Worm (Caenorhabditis elegans) whole organism, L4 larva: ENCODE measurements around the gene W03C9.1.

Experiments used
- D1046.2 ChIP-seq: fragments of 200-800 bp; sonication (Bioruptor generic); IDR thresholded peaks from 2 replicates; pipeline ENCODE4 v1.3.6; 2022; ENCODE audit warnings: missing genetic modification characterization, missing compliant biosample characterization
- F10B5.3 ChIP-seq: sonication (generic microtip); optimal IDR thresholded peaks from 2 replicates; lab custom pipeline; 2016; ENCODE audit warnings: mild to moderate bottlenecking, missing genetic modification characterization, missing compliant biosample characterization
- F44E2.7 ChIP-seq: fragments of 200-800 bp; sonication (Bioruptor generic); IDR thresholded peaks from 2 replicates; pipeline ENCODE4 v2.1.2; 2022; ENCODE audit warnings: missing genetic modification characterization, missing compliant biosample characterization
- F49E8.2 ChIP-seq: sonication (generic microtip); optimal IDR thresholded peaks from 2 replicates; lab custom pipeline; 2016; ENCODE audit warnings: missing compliant biosample characterization, mild to moderate bottlenecking, missing genetic modification characterization, borderline replicate concordance
- R02D3.7 ChIP-seq: fragments of 150-350 bp; sonication (generic microtip); optimal IDR thresholded peaks from 3 replicates; lab custom pipeline; 2014; ENCODE audit warnings: missing biosample characterization, missing genetic modification characterization
- Y48G9A.11 ChIP-seq: fragments of 200-800 bp; sonication (Bioruptor generic); IDR thresholded peaks from 2 replicates; pipeline ENCODE4 v1.3.6; 2022; ENCODE audit warnings: missing genetic modification reagents, missing genetic modification characterization, missing compliant biosample characterization
- ZK546.5 ChIP-seq, 2 experiments: sonication (generic microtip); optimal IDR thresholded peaks; 2 replicates each; lab custom pipeline; 2017; ENCODE audit warnings: missing biosample characterization in 2 of 2, missing genetic modification characterization in 2 of 2
- aha-1 ChIP-seq: fragments of 150-350 bp; peaks from one replicate; lab custom pipeline; 2014; ENCODE audit warnings: missing biosample characterization, missing genetic modification characterization
- ama-1 ChIP-seq: fragments of 150-350 bp; optimal IDR thresholded peaks from 2 replicates; lab custom pipeline; 2014; ENCODE audit warnings: inconsistent platforms, mixed read lengths
- arid-1 ChIP-seq: fragments of 200-800 bp; sonication (Bioruptor generic); conservative IDR thresholded peaks from 2 replicates; pipeline ENCODE4 v1.3.6; 2022; ENCODE audit warnings: missing genetic modification reagents, missing genetic modification characterization, missing compliant biosample characterization
- ceh-20 ChIP-seq: fragments of 200-800 bp; sonication (Bioruptor generic); IDR thresholded peaks from 2 replicates; pipeline ENCODE4 v1.3.6; 2022; ENCODE audit warnings: missing genetic modification reagents, missing genetic modification characterization, missing compliant biosample characterization
- ceh-28 ChIP-seq: fragments of 150-350 bp; optimal IDR thresholded peaks from 2 replicates; lab custom pipeline; 2014; ENCODE audit warnings: missing biosample characterization, missing genetic modification reagents, missing genetic modification characterization
- ceh-44 ChIP-seq: fragments of 200-800 bp; sonication (Bioruptor generic); IDR thresholded peaks from 2 replicates; pipeline ENCODE4 v1.3.6; 2022; ENCODE audit warnings: missing genetic modification reagents, missing genetic modification characterization, missing compliant biosample characterization
- ceh-82 ChIP-seq: sonication (generic microtip); optimal IDR thresholded peaks from 2 replicates; lab custom pipeline; 2017; ENCODE audit warnings: missing biosample characterization, missing genetic modification characterization
- ces-1 ChIP-seq: fragments of 150-350 bp; sonication (generic microtip); optimal IDR thresholded peaks from 4 replicates; lab custom pipeline; 2014; ENCODE audit warnings: missing biosample characterization, missing genetic modification reagents, missing genetic modification characterization
- cey-2 ChIP-seq: sonication (generic microtip); optimal IDR thresholded peaks from 3 replicates; lab custom pipeline; 2017; ENCODE audit warnings: missing genetic modification characterization, mild to moderate bottlenecking, missing compliant biosample characterization, antibody characterized with exemption, borderline replicate concordance; ENCODE audit not compliant: insufficient read depth
- daf-16 ChIP-seq, 3 experiments: sonication (generic microtip); optimal IDR thresholded peaks; 2 replicates each; lab custom pipeline; 2016 to 2017; ENCODE audit warnings: missing genetic modification characterization in 3 of 3, missing genetic modification reagents in 3 of 3, mild to moderate bottlenecking in 2 of 3, missing compliant biosample characterization in 2 of 3, missing biosample characterization in 1 of 3, moderate library complexity in 1 of 3
- dmd-8 ChIP-seq: fragments of 200-800 bp; sonication (Bioruptor generic); IDR thresholded peaks from 2 replicates; pipeline ENCODE4 v1.3.6; 2022; ENCODE audit warnings: missing genetic modification characterization, missing compliant biosample characterization
- egl-27 ChIP-seq: sonication (generic microtip); optimal IDR thresholded peaks from 3 replicates; lab custom pipeline; 2017; ENCODE audit warnings: missing biosample characterization, missing genetic modification reagents, missing genetic modification characterization
- egl-43 ChIP-seq: fragments of 200-800 bp; sonication (Bioruptor generic); IDR thresholded peaks from 2 replicates; pipeline ENCODE4 v1.3.6; 2022; ENCODE audit warnings: missing genetic modification reagents, missing genetic modification characterization, missing compliant biosample characterization
- gei-8 ChIP-seq: fragments of 200-800 bp; sonication (Bioruptor generic); optimal IDR thresholded peaks from 2 replicates; lab custom pipeline; 2018; ENCODE audit warnings: mild to moderate bottlenecking, missing genetic modification characterization, missing compliant biosample characterization
- hlh-11 ChIP-seq: fragments of 200-800 bp; sonication (Bioruptor generic); optimal IDR thresholded peaks from 2 replicates; lab custom pipeline; 2018; ENCODE audit warnings: mild to moderate bottlenecking, missing genetic modification characterization, missing compliant biosample characterization
- hmg-1.1 ChIP-seq: fragments of 200-800 bp; sonication (Bioruptor generic); IDR thresholded peaks from 2 replicates; pipeline ENCODE4 v1.3.6; 2022; ENCODE audit warnings: missing genetic modification reagents, missing genetic modification characterization, missing compliant biosample characterization
- lim-7 ChIP-seq: fragments of 200-800 bp; sonication (Bioruptor generic); IDR thresholded peaks from 2 replicates; pipeline ENCODE4 v1.3.6; 2022; ENCODE audit warnings: missing genetic modification characterization, missing compliant biosample characterization
- lin-13 ChIP-seq: fragments of 150-350 bp; optimal IDR thresholded peaks from 2 replicates; lab custom pipeline; 2014; ENCODE audit warnings: missing biosample characterization, missing genetic modification reagents, missing genetic modification characterization
- lin-39 ChIP-seq: fragments of 150-350 bp; optimal IDR thresholded peaks from 2 replicates; lab custom pipeline; 2014; ENCODE audit warnings: missing biosample characterization, missing genetic modification reagents, missing genetic modification characterization
- mdt-29 ChIP-seq: fragments of 200-800 bp; sonication (Bioruptor generic); IDR thresholded peaks from 2 replicates; pipeline ENCODE4 v1.3.6; 2022; ENCODE audit warnings: missing genetic modification reagents, missing genetic modification characterization, missing compliant biosample characterization
- mxl-2 ChIP-seq: fragments of 200-800 bp; sonication (Bioruptor generic); conservative IDR thresholded peaks from 2 replicates; pipeline ENCODE4 v1.3.6; 2022; ENCODE audit warnings: missing genetic modification reagents, missing genetic modification characterization, missing compliant biosample characterization
- mxl-3 ChIP-seq: fragments of 200-800 bp; sonication (Bioruptor generic); optimal IDR thresholded peaks from 2 replicates; lab custom pipeline; 2018; ENCODE audit warnings: mild to moderate bottlenecking, missing genetic modification characterization, missing compliant biosample characterization
- nhr-102 ChIP-seq: sonication (generic microtip); optimal IDR thresholded peaks from 2 replicates; lab custom pipeline; 2016; ENCODE audit warnings: mild to moderate bottlenecking, missing genetic modification characterization, moderate library complexity, missing compliant biosample characterization
- nhr-11 ChIP-seq: fragments of 150-350 bp; optimal IDR thresholded peaks from 2 replicates; lab custom pipeline; 2014; ENCODE audit warnings: missing biosample characterization, missing genetic modification characterization
- nhr-237 ChIP-seq: sonication (generic microtip); optimal IDR thresholded peaks from 2 replicates; lab custom pipeline; 2017; ENCODE audit warnings: missing biosample characterization, missing genetic modification characterization
- nhr-25 ChIP-seq: sonication (generic microtip); optimal IDR thresholded peaks from 2 replicates; lab custom pipeline; 2017; ENCODE audit warnings: missing genetic modification characterization, mild to moderate bottlenecking, missing compliant biosample characterization, antibody characterized with exemption, moderate library complexity, borderline replicate concordance; ENCODE audit not compliant: insufficient read depth
- nhr-28 ChIP-seq: fragments of 150-350 bp; optimal IDR thresholded peaks from 2 replicates; lab custom pipeline; 2014; ENCODE audit warnings: missing biosample characterization, missing genetic modification characterization
- nhr-41 ChIP-seq: fragments of 200-800 bp; sonication (Bioruptor generic); IDR thresholded peaks from 2 replicates; pipeline ENCODE4 v1.3.6; 2022; ENCODE audit warnings: missing genetic modification reagents, missing genetic modification characterization, missing compliant biosample characterization
- nhr-42 ChIP-seq: fragments of 200-800 bp; sonication (Bioruptor generic); IDR thresholded peaks from 2 replicates; pipeline ENCODE4 v1.3.6; 2022; ENCODE audit warnings: missing genetic modification characterization, missing compliant biosample characterization
- nhr-76 ChIP-seq: fragments of 150-350 bp; optimal IDR thresholded peaks from 2 replicates; lab custom pipeline; 2014; ENCODE audit warnings: missing biosample characterization, missing genetic modification characterization
- nhr-77 ChIP-seq: fragments of 150-350 bp; optimal IDR thresholded peaks from 2 replicates; lab custom pipeline; 2014; ENCODE audit warnings: missing biosample characterization, missing genetic modification characterization
- php-3 ChIP-seq: fragments of 200-800 bp; sonication (Bioruptor generic); IDR thresholded peaks from 2 replicates; pipeline ENCODE4 v1.3.6; 2022; ENCODE audit warnings: missing genetic modification reagents, missing genetic modification characterization, missing compliant biosample characterization
- rbr-2 ChIP-seq: sonication (generic microtip); optimal IDR thresholded peaks from 2 replicates; lab custom pipeline; 2016; ENCODE audit warnings: missing genotype, missing genetic modification characterization, missing compliant biosample characterization
- saeg-2 ChIP-seq: fragments of 200-800 bp; sonication (Bioruptor generic); IDR thresholded peaks from 2 replicates; pipeline ENCODE4 v1.3.6; 2022; ENCODE audit warnings: missing genetic modification reagents, missing genetic modification characterization, missing compliant biosample characterization
- snpc-4 ChIP-seq: fragments of 150-350 bp; optimal IDR thresholded peaks from 2 replicates; lab custom pipeline; 2014; ENCODE audit warnings: missing biosample characterization, missing genetic modification characterization
- spr-1 ChIP-seq: sonication (generic microtip); optimal IDR thresholded peaks from 2 replicates; lab custom pipeline; 2016; ENCODE audit warnings: mild to moderate bottlenecking, missing genetic modification characterization, missing compliant biosample characterization
- spr-3 ChIP-seq: fragments of 200-800 bp; sonication (Bioruptor generic); optimal IDR thresholded peaks from 2 replicates; lab custom pipeline; 2018; ENCODE audit warnings: mild to moderate bottlenecking, missing genetic modification characterization, missing compliant biosample characterization
- tag-97 ChIP-seq: fragments of 200-800 bp; sonication (Bioruptor generic); IDR thresholded peaks from 2 replicates; pipeline ENCODE4 v1.3.6; 2022; ENCODE audit warnings: missing genetic modification characterization, missing compliant biosample characterization
- tra-1 ChIP-seq: fragments of 200-800 bp; sonication (Bioruptor generic); IDR thresholded peaks from 2 replicates; pipeline ENCODE4 v1.3.6; 2022; ENCODE audit warnings: missing genetic modification reagents, missing genetic modification characterization, missing compliant biosample characterization
- unc-39 ChIP-seq: sonication (generic microtip); optimal IDR thresholded peaks from 2 replicates; lab custom pipeline; 2017; ENCODE audit warnings: missing biosample characterization, missing genetic modification characterization
- unc-62 ChIP-seq, 3 experiments: fragments of 150-350 bp in 1 of 3; sonication (generic microtip); optimal IDR thresholded peaks in 2 of 3; peaks in 1 of 3; 1 replicate in 1 of 3; 2 replicates in 2 of 3; lab custom pipeline; 2014 to 2017; ENCODE audit warnings: missing biosample characterization in 3 of 3, missing genetic modification characterization in 3 of 3, missing genetic modification reagents in 3 of 3, missing genotype in 1 of 3
- zag-1 ChIP-seq: fragments of 150-350 bp; optimal IDR thresholded peaks from 2 replicates; lab custom pipeline; 2014; ENCODE audit warnings: missing biosample characterization, missing genetic modification characterization
- zfp-3 ChIP-seq: fragments of 200-800 bp; sonication (Bioruptor generic); conservative IDR thresholded peaks from 2 replicates; pipeline ENCODE4 v1.3.6; 2022; ENCODE audit warnings: missing genetic modification reagents, missing genetic modification characterization, missing compliant biosample characterization
- ztf-7 ChIP-seq: fragments of 150-350 bp; optimal IDR thresholded peaks from 2 replicates; lab custom pipeline; 2014; ENCODE audit warnings: missing biosample characterization, missing genetic modification characterization

Gene W03C9.1

ce11 chrII:12006575-12007098 lies 44.7 kb upstream of the W03C9.1 start, which contains the start of gene mcm-2 (continued):
- TF ChIP-seq php-3 (no peak), hmg-1.1 (GFP tag; lab: Robert Waterston, UW) (no peak), zag-1 (tag; lab: Kevin White, UChicago) (no peak), aha-1 (peak; percentile 91), lin-39 (no peak), ceh-44 (no peak), hlh-11 (no peak), unc-39 (tag; lab: Kevin White, UChicago) (no peak), nhr-25 (no peak), cey-2 (tag; lab: Kevin White, UChicago) (no peak), nhr-28 (peak; percentile 29), ceh-28 (tag; lab: Kevin White, UChicago) (no peak), nhr-41 (no peak), egl-27 (tag; lab: Kevin White, UChicago) (no peak), mdt-29 (GFP tag; lab: Robert Waterston, UW) (no peak), lin-13 (GFP tag; lab: Kevin White, UChicago) (peak; percentile 52), nhr-42 (GFP tag; lab: Robert Waterston, UW) (no peak), Y48G9A.11 (GFP tag; lab: Robert Waterston, UW) (peak; percentile 88), D1046.2 (no peak), nhr-102 (tag; lab: Kevin White, UChicago) (no peak), lim-7 (GFP tag; lab: Robert Waterston, UW) (no peak), unc-62 (GFP tag; optimal IDR thresholded peaks at IDR 0.05 in 1 of 2; lab: Kevin White, UChicago) (no peak), unc-62 (tag; optimal IDR thresholded peaks at IDR 0.05; lab: Kevin White, UChicago) (no peak), R02D3.7 (tag; lab: Kevin White, UChicago) (no peak), ceh-82 (tag; lab: Kevin White, UChicago) (no peak), ztf-7 (tag; lab: Kevin White, UChicago) (no peak), dmd-8 (no peak), F49E8.2 (peak; percentile 59), snpc-4 (no peak), ama-1 (lab: Kevin White, UChicago) (no peak), nhr-237 (tag; lab: Kevin White, UChicago) (no peak), rbr-2 (tag; lab: Kevin White, UChicago) (peak; percentile 8), mxl-2 (GFP tag; lab: Robert Waterston, UW) (no peak), F44E2.7 (GFP tag; lab: Robert Waterston, UW) (no peak), zfp-3 (GFP tag; lab: Robert Waterston, UW) (no peak), spr-3 (no peak), nhr-76 (tag; lab: Kevin White, UChicago) (no peak), nhr-11 (tag; lab: Kevin White, UChicago) (peak; percentile 29), nhr-77 (tag; lab: Kevin White, UChicago) (peak; percentile 44), daf-16 (GFP tag; optimal IDR thresholded peaks at IDR 0.05; lab: Kevin White, UChicago) (no peak), daf-16 (tag; optimal IDR thresholded peaks at IDR 0.05; lab: Kevin White, UChicago) (peak; percentile 57), gei-8 (GFP tag; lab: Kevin White, UChicago) (no peak), ceh-20 (GFP tag; lab: Robert Waterston, UW) (no peak), ZK546.5 (tag; optimal IDR thresholded peaks at IDR 0.05; lab: Kevin White, UChicago) (no peak), tag-97 (GFP tag; lab: Robert Waterston, UW) (no peak), mxl-3 (GFP tag; lab: Kevin White, UChicago) (no peak), tra-1 (GFP tag; lab: Robert Waterston, UW) (no peak), arid-1 (GFP tag; lab: Robert Waterston, UW) (no peak), egl-43 (GFP tag; lab: Robert Waterston, UW) (no peak), saeg-2 (GFP tag; lab: Robert Waterston, UW) (no peak), ces-1 (GFP tag; lab: Kevin White, UChicago) (no peak), F10B5.3 (no peak), spr-1 (no peak)
